Worm (Caenorhabditis elegans) whole organism, L3 larva: Measurements from ENCODE around the gene aos-1.

Source experiments
- aly-2 ChIP-seq: fragments of 150-350 bp; optimal IDR thresholded peaks from 2 replicates; lab custom pipeline; 2014; ENCODE audit warnings: missing biosample characterization, missing genetic modification characterization
- ceh-16 ChIP-seq: sonication (generic microtip); optimal IDR thresholded peaks from 2 replicates; lab custom pipeline; 2017; ENCODE audit warnings: missing biosample characterization, missing genetic modification characterization
- ceh-28 ChIP-seq: fragments of 150-350 bp; optimal IDR thresholded peaks from 2 replicates; lab custom pipeline; 2014; ENCODE audit warnings: missing biosample characterization, missing genetic modification reagents, missing genetic modification characterization
- ceh-82 ChIP-seq: fragments of 150-350 bp; optimal IDR thresholded peaks from 2 replicates; lab custom pipeline; 2014; ENCODE audit warnings: missing biosample characterization, missing genetic modification characterization
- egl-27 ChIP-seq: sonication (generic microtip); optimal IDR thresholded peaks from 4 replicates; lab custom pipeline; 2017; ENCODE audit warnings: missing biosample characterization, missing genetic modification reagents, missing genetic modification characterization
- elt-3 ChIP-seq, 3 experiments: fragments of 150-350 bp in 1 of 3; sonication (generic microtip) in 2 of 3; optimal IDR thresholded peaks; 2 replicates in 2 of 3; 4 replicates in 1 of 3; lab custom pipeline; 2014 to 2017; ENCODE audit warnings: missing biosample characterization in 3 of 3, missing genetic modification characterization in 3 of 3
- lin-39 ChIP-seq: fragments of 150-350 bp; optimal IDR thresholded peaks from 2 replicates; lab custom pipeline; 2018; ENCODE audit warnings: missing biosample characterization, missing genetic modification reagents, missing genetic modification characterization
- nhr-11 ChIP-seq: fragments of 150-350 bp; optimal IDR thresholded peaks from 2 replicates; lab custom pipeline; 2014; ENCODE audit warnings: missing biosample characterization, missing genetic modification characterization
- skn-1 ChIP-seq: fragments of 150-350 bp; optimal IDR thresholded peaks from 2 replicates; lab custom pipeline; 2014; ENCODE audit warnings: missing biosample characterization, missing genetic modification characterization

- TF ChIP-seq ceh-82 (tag; lab: Kevin White, UChicago) (no peak), ceh-28 (tag; lab: Kevin White, UChicago) (no peak), elt-3 (tag; optimal IDR thresholded peaks at IDR 0.05; lab: Kevin White, UChicago) (no peak), nhr-11 (tag; lab: Kevin White, UChicago) (no peak), aly-2 (no peak), skn-1 (tag; lab: Kevin White, UChicago) (no peak), lin-39 (tag; lab: Kevin White, UChicago) (no peak), egl-27 (no peak), ceh-16 (tag; lab: Kevin White, UChicago) (no peak)
Measured at ce11 chrV:10179235-10179634, 49.1 kb upstream of the aos-1 start, which contains the start of gene cul-5.
